Worm (Caenorhabditis elegans) whole organism, young adult: ENCODE results near the gene srx-120.

ENCODE experiments used
- D2030.7 ChIP-seq: fragments of 200-800 bp; sonication (Bioruptor generic); IDR thresholded peaks from 2 replicates; pipeline ENCODE4 v1.3.6; 2022; ENCODE audit warnings: missing genetic modification reagents, missing genetic modification characterization, missing compliant biosample characterization
- bed-2 ChIP-seq: fragments of 200-800 bp; sonication (Bioruptor generic); IDR thresholded peaks from 2 replicates; pipeline ENCODE4 v1.3.6; 2022; ENCODE audit warnings: missing genetic modification reagents, missing genetic modification characterization, missing compliant biosample characterization
- hmg-20 ChIP-seq: fragments of 200-800 bp; sonication (Bioruptor generic); IDR thresholded peaks from 2 replicates; pipeline ENCODE4 v1.3.6; 2022; ENCODE audit warnings: missing genetic modification reagents, missing genetic modification characterization, missing compliant biosample characterization
- nhr-120 ChIP-seq: fragments of 200-800 bp; sonication (Bioruptor generic); IDR thresholded peaks from 2 replicates; pipeline ENCODE4 v1.3.6; 2022; ENCODE audit warnings: missing genetic modification characterization, missing compliant biosample characterization
- snpc-1.3 ChIP-seq: sonication (generic microtip); optimal IDR thresholded peaks from 2 replicates; lab custom pipeline; 2017; ENCODE audit warnings: missing genetic modification characterization, mild to moderate bottlenecking, missing compliant biosample characterization, antibody characterized with exemption, moderate library complexity, missing genotype, missing genetic modification reagents; ENCODE audit not compliant: insufficient read depth
- unc-130 ChIP-seq: sonication (generic microtip); optimal IDR thresholded peaks from 2 replicates; lab custom pipeline; 2016; ENCODE audit warnings: missing genetic modification reagents, missing genetic modification characterization, missing compliant biosample characterization

DNA sequence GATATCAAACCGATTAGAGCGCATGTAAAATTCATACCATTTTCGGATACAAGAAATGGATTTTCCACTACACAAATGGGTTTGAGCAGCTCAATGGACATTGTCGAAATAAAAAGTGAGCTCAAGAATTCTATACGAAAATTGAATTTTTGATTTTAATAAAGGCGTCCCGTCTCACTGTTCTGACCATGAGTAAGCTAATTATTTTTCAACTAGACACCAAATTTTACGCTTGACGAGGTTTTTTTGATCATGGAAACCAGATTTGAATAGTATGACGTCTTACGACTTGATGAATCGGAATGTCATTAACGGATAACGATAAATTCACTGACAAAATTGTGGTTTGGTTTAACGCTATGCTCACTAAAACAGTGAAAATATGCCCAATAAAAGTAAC, 14.7 kb upstream of the srx-120 start, which contains the start of gene srh-61:
- TF ChIP-seq bed-2 (GFP tag; lab: Robert Waterston, UW) (no peak), snpc-1.3 (tag; lab: Kevin White, UChicago) (no peak), D2030.7 (GFP tag; lab: Robert Waterston, UW) (no peak), unc-130 (no peak), hmg-20 (no peak), nhr-120 (GFP tag; lab: Robert Waterston, UW) (no peak)
